Worm (Caenorhabditis elegans): ENCODE measurements around the gene slc-17.9.

DNA sequence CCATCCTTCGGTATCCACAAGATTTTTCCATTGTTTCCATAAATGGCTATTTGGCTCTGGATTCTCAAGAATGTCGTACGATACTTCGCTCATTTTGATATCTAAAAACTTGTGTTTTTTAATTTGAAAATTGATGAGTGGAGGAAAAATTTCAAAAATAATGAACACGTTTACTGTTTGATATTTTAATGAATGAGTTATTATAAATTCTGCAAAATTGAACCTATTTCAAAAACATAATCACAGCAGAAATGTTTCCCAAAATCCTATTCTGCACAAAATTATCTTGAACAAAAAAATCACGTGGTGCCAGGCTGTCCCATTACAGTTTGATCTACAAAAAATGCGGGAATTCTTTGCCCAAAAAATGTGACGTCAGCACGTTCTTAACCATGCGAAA lies 29.5 kb upstream of the slc-17.9 start, which contains the start of gene F36G3.2:
- no peak for TF ChIP-seq ZK546.5 (tag; optimal IDR thresholded peaks at IDR 0.05)
- TF ChIP-seq ama-1 (optimal IDR thresholded peaks at IDR 0.05), result no peak
- no peak for TF ChIP-seq zag-1 (tag; optimal IDR thresholded peaks at IDR 0.05)
